Worm (Caenorhabditis elegans) whole organism, L1 larva: ENCODE measurements around the gene let-19.

Experiments used
- F16B12.6 ChIP-seq: fragments of 150-350 bp; optimal IDR thresholded peaks from 2 replicates; lab custom pipeline; 2014; ENCODE audit warnings: missing biosample characterization, missing genetic modification characterization
- alr-1 ChIP-seq: fragments of 200-800 bp; sonication (Bioruptor generic); optimal IDR thresholded peaks from 2 replicates; lab custom pipeline; 2018; ENCODE audit warnings: borderline replicate concordance, mild to moderate bottlenecking, missing genetic modification characterization, missing compliant biosample characterization
- aly-2 ChIP-seq: fragments of 150-350 bp; optimal IDR thresholded peaks from 2 replicates; lab custom pipeline; 2014; ENCODE audit warnings: missing biosample characterization, missing genetic modification characterization
- ama-1 ChIP-seq: fragments of 150-350 bp; optimal IDR thresholded peaks from 2 replicates; lab custom pipeline; 2014
- blmp-1 ChIP-seq: fragments of 150-350 bp; optimal IDR thresholded peaks from 2 replicates; lab custom pipeline; 2014; ENCODE audit warnings: missing biosample characterization, missing genetic modification characterization
- ceh-8 ChIP-seq: fragments of 200-800 bp; sonication (Bioruptor generic); optimal IDR thresholded peaks from 2 replicates; lab custom pipeline; 2018; ENCODE audit warnings: mild to moderate bottlenecking, missing genetic modification characterization, moderate library complexity, missing compliant biosample characterization
- dsc-1 ChIP-seq: sonication (generic microtip); optimal IDR thresholded peaks from 2 replicates; lab custom pipeline; 2016; ENCODE audit warnings: mild to moderate bottlenecking, missing genetic modification characterization, missing compliant biosample characterization
- efl-1 ChIP-seq, 4 experiments: fragments of 150-350 bp; optimal IDR thresholded peaks in 3 of 4; peaks in 1 of 4; 1 replicate in 1 of 4; 2 replicates in 3 of 4; lab custom pipeline; 2014; ENCODE audit warnings: missing biosample characterization in 2 of 4, missing genetic modification characterization in 2 of 4, missing genetic modification reagents in 2 of 4
- elt-2 ChIP-seq: sonication (generic microtip); optimal IDR thresholded peaks from 2 replicates; lab custom pipeline; 2016; ENCODE audit warnings: missing genetic modification characterization, mild to moderate bottlenecking, inconsistent platforms, missing compliant biosample characterization, missing genetic modification reagents
- elt-3 ChIP-seq, 6 experiments: fragments of 150-350 bp in 1 of 6; sonication (generic microtip); optimal IDR thresholded peaks; 2 replicates each; lab custom pipeline; 2017 to 2018; ENCODE audit warnings: missing biosample characterization in 6 of 6, missing genetic modification characterization in 6 of 6, inconsistent platforms in 1 of 6
- ets-5 ChIP-seq: fragments of 200-800 bp; sonication (Bioruptor generic); IDR thresholded peaks from 2 replicates; pipeline ENCODE4 v1.3.6; 2022; ENCODE audit warnings: missing genetic modification characterization, missing compliant biosample characterization
- fkh-10 ChIP-seq: sonication (generic microtip); optimal IDR thresholded peaks from 2 replicates; lab custom pipeline; 2017; ENCODE audit warnings: missing biosample characterization, missing genetic modification reagents, missing genetic modification characterization
- fkh-4 ChIP-seq: sonication (generic microtip); optimal IDR thresholded peaks from 2 replicates; lab custom pipeline; 2016; ENCODE audit warnings: missing compliant biosample characterization, missing genetic modification characterization, borderline replicate concordance
- fos-1 ChIP-seq: fragments of 150-350 bp; optimal IDR thresholded peaks from 2 replicates; lab custom pipeline; 2014; ENCODE audit warnings: missing biosample characterization, missing genetic modification characterization
- grh-1 ChIP-seq: fragments of 200-800 bp; sonication (Bioruptor generic); IDR thresholded peaks from 2 replicates; pipeline ENCODE4 v1.3.6; 2022; ENCODE audit warnings: missing genetic modification reagents, missing genetic modification characterization, missing compliant biosample characterization
- hlh-17 ChIP-seq: fragments of 200-800 bp; sonication (Bioruptor generic); optimal IDR thresholded peaks from 2 replicates; lab custom pipeline; 2018; ENCODE audit warnings: missing genetic modification characterization, mild to moderate bottlenecking, missing compliant biosample characterization, moderate library complexity, borderline replicate concordance
- hpl-2 ChIP-seq: fragments of 150-350 bp; optimal IDR thresholded peaks from 2 replicates; lab custom pipeline; 2014; ENCODE audit warnings: missing biosample characterization, missing genetic modification reagents, missing genetic modification characterization
- lin-14 ChIP-seq: fragments of 200-800 bp; sonication (Bioruptor generic); optimal IDR thresholded peaks from 2 replicates; lab custom pipeline; 2018; ENCODE audit warnings: mild to moderate bottlenecking, missing genetic modification characterization, moderate library complexity, missing compliant biosample characterization
- lsy-2 ChIP-seq, 2 experiments: fragments of 150-350 bp; optimal IDR thresholded peaks; 2 replicates each; lab custom pipeline; 2014; ENCODE audit warnings: missing biosample characterization in 2 of 2, missing genetic modification characterization in 2 of 2
- mab-9 ChIP-seq: fragments of 200-800 bp; sonication (Bioruptor generic); IDR thresholded peaks from 2 replicates; pipeline ENCODE4 v1.3.6; 2022; ENCODE audit warnings: missing genetic modification reagents, missing genetic modification characterization, missing compliant biosample characterization
- mef-2 ChIP-seq: fragments of 150-350 bp; optimal IDR thresholded peaks from 2 replicates; lab custom pipeline; 2014; ENCODE audit warnings: missing biosample characterization, missing genetic modification characterization
- mep-1 ChIP-seq: fragments of 150-350 bp; optimal IDR thresholded peaks from 2 replicates; lab custom pipeline; 2014; ENCODE audit warnings: missing biosample characterization, missing genetic modification characterization
- nhr-11 ChIP-seq: fragments of 150-350 bp; optimal IDR thresholded peaks from 2 replicates; lab custom pipeline; 2014; ENCODE audit warnings: missing biosample characterization, missing genetic modification characterization
- nhr-19 ChIP-seq: fragments of 200-800 bp; sonication (Bioruptor generic); conservative IDR thresholded peaks from 2 replicates; pipeline ENCODE4 v1.3.6; 2022; ENCODE audit warnings: missing genetic modification characterization, missing compliant biosample characterization
- nhr-20 ChIP-seq: sonication (generic microtip); optimal IDR thresholded peaks from 2 replicates; lab custom pipeline; 2016; ENCODE audit warnings: mild to moderate bottlenecking, missing genetic modification characterization, missing compliant biosample characterization
- nhr-71 ChIP-seq: sonication (generic microtip); optimal IDR thresholded peaks from 2 replicates; lab custom pipeline; 2016; ENCODE audit warnings: mild to moderate bottlenecking, missing genetic modification characterization, moderate library complexity, missing compliant biosample characterization
- nhr-77 ChIP-seq: fragments of 150-350 bp; optimal IDR thresholded peaks from 2 replicates; lab custom pipeline; 2014; ENCODE audit warnings: missing biosample characterization, missing genetic modification characterization
- nhr-85 ChIP-seq: sonication (generic microtip); peaks from one replicate; lab custom pipeline; 2016; ENCODE audit warnings: missing genetic modification characterization, inconsistent platforms, missing compliant biosample characterization
- nhr-90 ChIP-seq: sonication (generic microtip); optimal IDR thresholded peaks from 2 replicates; lab custom pipeline; 2016; ENCODE audit warnings: mild to moderate bottlenecking, missing genetic modification characterization, missing compliant biosample characterization; ENCODE audit not compliant: poor library complexity
- pqm-1 ChIP-seq: sonication (generic microtip); optimal IDR thresholded peaks from 3 replicates; lab custom pipeline; 2017; ENCODE audit warnings: missing biosample characterization, missing genetic modification characterization
- rnt-1 ChIP-seq: sonication (generic microtip); optimal IDR thresholded peaks from 2 replicates; lab custom pipeline; 2016; ENCODE audit warnings: mild to moderate bottlenecking, missing genetic modification characterization, moderate library complexity, missing compliant biosample characterization
- snu-23 ChIP-seq: sonication (generic microtip); optimal IDR thresholded peaks from 2 replicates; lab custom pipeline; 2016; ENCODE audit warnings: missing genetic modification characterization, missing compliant biosample characterization
- sox-4 ChIP-seq: sonication (generic microtip); optimal IDR thresholded peaks from 2 replicates; lab custom pipeline; 2016; ENCODE audit warnings: missing genetic modification characterization, missing compliant biosample characterization
- sptf-1 ChIP-seq: fragments of 150-350 bp; optimal IDR thresholded peaks from 2 replicates; lab custom pipeline; 2014; ENCODE audit warnings: missing biosample characterization, missing genetic modification characterization
- swsn-7 ChIP-seq: sonication (generic microtip); optimal IDR thresholded peaks from 2 replicates; lab custom pipeline; 2016; ENCODE audit warnings: missing genetic modification characterization, missing compliant biosample characterization
- tlp-1 ChIP-seq: fragments of 150-350 bp; optimal IDR thresholded peaks from 2 replicates; lab custom pipeline; 2014; ENCODE audit warnings: missing biosample characterization, missing genetic modification characterization
- unc-130 ChIP-seq: fragments of 150-350 bp; optimal IDR thresholded peaks from 2 replicates; lab custom pipeline; 2017; ENCODE audit warnings: missing biosample characterization, missing genetic modification characterization, inconsistent platforms
- unc-62 ChIP-seq: fragments of 150-350 bp; optimal IDR thresholded peaks from 2 replicates; lab custom pipeline; 2014; ENCODE audit warnings: missing biosample characterization, missing genetic modification reagents, missing genetic modification characterization
- unc-98 ChIP-seq: fragments of 200-800 bp; sonication (Bioruptor generic); IDR thresholded peaks from 2 replicates; pipeline ENCODE4 v1.3.6; 2022; ENCODE audit warnings: missing genetic modification characterization, missing compliant biosample characterization
- zag-1 ChIP-seq: fragments of 150-350 bp; optimal IDR thresholded peaks from 2 replicates; lab custom pipeline; 2014; ENCODE audit warnings: missing biosample characterization, missing genetic modification characterization

let-19 gene

ce11 chrII:8761739-8762138, 9.0 kb upstream of the let-19 start:
- no peak for TF ChIP-seq snu-23 (GFP tag; lab: Kevin White, UChicago)
- TF ChIP-seq pqm-1 (tag; lab: Kevin White, UChicago): no peak
- no peak for TF ChIP-seq grh-1 (GFP tag; lab: Robert Waterston, UW)
- TF ChIP-seq alr-1 (tag; lab: Kevin White, UChicago): no peak
- no peak for TF ChIP-seq mef-2 (tag; lab: Kevin White, UChicago)
- TF ChIP-seq unc-98 (GFP tag; lab: Robert Waterston, UW): no peak
- no peak for TF ChIP-seq nhr-20 (tag; lab: Kevin White, UChicago)
- TF ChIP-seq elt-2 (tag; lab: Kevin White, UChicago): peak; percentile 9
- no peak for TF ChIP-seq sox-4 (tag; lab: Kevin White, UChicago)

ce11 chrII:8763367-8763766, 7.4 kb upstream of the let-19 start:
- no peak for TF ChIP-seq mab-9 (GFP tag; lab: Robert Waterston, UW)
- no peak for TF ChIP-seq efl-1 (optimal IDR thresholded peaks at IDR 0.05; lab: Kevin White, UChicago)
- peak in 1 of 2 experiments; percentile 44 for TF ChIP-seq efl-1 (GFP tag; optimal IDR thresholded peaks at IDR 0.05 in 1 of 2; lab: Kevin White, UChicago)

DNA sequence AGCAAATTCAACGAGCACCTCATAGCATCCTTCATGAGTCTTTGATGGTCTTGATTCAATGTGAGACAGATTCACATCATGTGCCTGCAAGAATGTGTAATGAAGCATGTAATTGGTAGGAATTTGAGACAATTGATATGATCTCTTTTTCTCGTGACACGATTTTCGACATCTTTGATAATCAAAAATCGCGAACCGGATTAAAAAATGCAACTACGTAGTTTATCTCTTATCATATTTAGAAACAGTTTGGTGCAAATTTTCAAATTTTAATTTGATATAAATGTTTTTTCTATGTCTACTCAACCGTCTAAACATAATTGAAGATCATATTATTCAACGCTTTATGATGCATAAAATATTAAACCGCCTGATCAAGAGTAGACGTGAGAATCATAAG, 6.4 kb upstream of the let-19 start:
- TF ChIP-seq efl-1 (optimal IDR thresholded peaks at IDR 0.05; lab: Kevin White, UChicago) (no peak), efl-1 (GFP tag; optimal IDR thresholded peaks at IDR 0.05 in 1 of 2; lab: Kevin White, UChicago) (no peak), fkh-4 (tag; lab: Kevin White, UChicago) (no peak), ama-1 (no peak), F16B12.6 (tag; lab: Kevin White, UChicago) (no peak), sox-4 (tag; lab: Kevin White, UChicago) (no peak), tlp-1 (tag; lab: Kevin White, UChicago) (no peak), nhr-11 (no peak), fos-1 (no peak), lsy-2 (tag; optimal IDR thresholded peaks at IDR 0.05; lab: Kevin White, UChicago) (no peak), hlh-17 (GFP tag; lab: Kevin White, UChicago) (no peak), zag-1 (no peak), unc-62 (GFP tag; lab: Kevin White, UChicago) (no peak), nhr-71 (tag; lab: Kevin White, UChicago) (no peak), elt-3 (tag; optimal IDR thresholded peaks at IDR 0.05; lab: Kevin White, UChicago) (peak in 2 of 6 experiments; percentile 13 to 55), mep-1 (no peak), lin-14 (GFP tag; lab: Kevin White, UChicago) (peak; percentile 30), aly-2 (tag; lab: Kevin White, UChicago) (no peak), ceh-8 (GFP tag; lab: Kevin White, UChicago) (no peak), fkh-10 (GFP tag; lab: Kevin White, UChicago) (no peak), blmp-1 (peak; percentile 3), nhr-20 (tag; lab: Kevin White, UChicago) (peak; percentile 17), dsc-1 (tag; lab: Kevin White, UChicago) (no peak), unc-130 (no peak), swsn-7 (no peak), sptf-1 (tag; lab: Kevin White, UChicago) (no peak), nhr-19 (0 out of 2 replicates have a peak, but pooled peaks have one; percentile 9), hpl-2 (no peak), ets-5 (GFP tag; lab: Robert Waterston, UW) (no peak), nhr-77 (tag; lab: Kevin White, UChicago) (no peak), rnt-1 (tag; lab: Kevin White, UChicago) (no peak), nhr-90 (tag; lab: Kevin White, UChicago) (no peak), nhr-85 (peak; percentile 80)
